Fruit fly (Drosophila melanogaster) whole organism, embryonic: ENCODE results near the gene CG43998.

Experiments
- Atf3 ChIP-seq: fragments of 200-800 bp; sonication (Bioruptor generic); optimal IDR thresholded peaks from 3 replicates; lab custom pipeline; 2016; ENCODE audit warnings: missing biosample characterization, missing genetic modification characterization
- Bdp1 ChIP-seq: fragments of 200-800 bp; sonication (Bioruptor generic); optimal IDR thresholded peaks from 3 replicates; lab custom pipeline; 2016; ENCODE audit warnings: missing biosample characterization, missing genetic modification characterization
- CG10147 ChIP-seq: fragments of 200-800 bp; sonication (Bioruptor generic); optimal IDR thresholded peaks from 2 replicates; lab custom pipeline; 2019; ENCODE audit warnings: missing biosample characterization, mild to moderate bottlenecking, missing genetic modification characterization, moderate library complexity
- CG10979 ChIP-seq: fragments of 200-800 bp; sonication (Bioruptor generic); optimal IDR thresholded peaks from 2 replicates; lab custom pipeline; 2018; ENCODE audit warnings: missing biosample characterization, mild to moderate bottlenecking, missing genetic modification characterization, moderate library complexity
- CG11456 ChIP-seq: fragments of 200-800 bp; sonication (Bioruptor generic); IDR thresholded peaks from 3 replicates; pipeline ENCODE4 v1.3.6; 2022; ENCODE audit warnings: missing biosample characterization, missing genetic modification characterization
- CG12155 ChIP-seq: fragments of 200-800 bp; sonication (Bioruptor generic); optimal IDR thresholded peaks from 3 replicates; lab custom pipeline; 2016; ENCODE audit warnings: missing biosample characterization, missing genetic modification characterization
- CG12391 ChIP-seq: fragments of 200-800 bp; sonication (Bioruptor generic); optimal IDR thresholded peaks from 3 replicates; lab custom pipeline; 2018; ENCODE audit warnings: missing biosample characterization, mild to moderate bottlenecking, missing genetic modification characterization, moderate library complexity
- CG12769 ChIP-seq: fragments of 200-800 bp; sonication (Bioruptor generic); optimal IDR thresholded peaks from 2 replicates; lab custom pipeline; 2019; ENCODE audit warnings: missing biosample characterization, mild to moderate bottlenecking, missing genetic modification characterization, moderate library complexity
- CG15011 ChIP-seq: fragments of 200-800 bp; sonication (Bioruptor generic); optimal IDR thresholded peaks from 3 replicates; lab custom pipeline; 2018; ENCODE audit warnings: missing biosample characterization, mild to moderate bottlenecking, missing genetic modification characterization
- CG1792 ChIP-seq: fragments of 200-800 bp; sonication (Bioruptor generic); optimal IDR thresholded peaks from 2 replicates; lab custom pipeline; 2016; ENCODE audit warnings: missing biosample characterization, missing genetic modification characterization
- CG18262 ChIP-seq: fragments of 200-800 bp; optimal IDR thresholded peaks from 3 replicates; lab custom pipeline; 2019; ENCODE audit warnings: missing biosample characterization, mild to moderate bottlenecking, missing genetic modification characterization, moderate library complexity
- CG3847 ChIP-seq: fragments of 200-800 bp; sonication (Bioruptor generic); IDR thresholded peaks from 2 replicates; pipeline ENCODE4 v1.3.6; 2022; ENCODE audit warnings: missing biosample characterization, missing genetic modification characterization
- CG4424 ChIP-seq: fragments of 200-800 bp; sonication (Bioruptor generic); optimal IDR thresholded peaks from 3 replicates; lab custom pipeline; 2016; ENCODE audit warnings: missing biosample characterization, missing genetic modification characterization
- CG4854 ChIP-seq: fragments of 200-800 bp; sonication (Bioruptor generic); optimal IDR thresholded peaks from 2 replicates; lab custom pipeline; 2016; ENCODE audit warnings: missing biosample characterization, missing genetic modification characterization, inconsistent platforms
- CG6272 ChIP-seq: fragments of 200-800 bp; sonication (Bioruptor generic); IDR thresholded peaks from 2 replicates; pipeline ENCODE4 v1.3.6; 2022; ENCODE audit warnings: missing biosample characterization, missing genetic modification characterization
- CG7745 ChIP-seq: fragments of 200-800 bp; sonication (Bioruptor generic); optimal IDR thresholded peaks from 2 replicates; lab custom pipeline; 2018; ENCODE audit warnings: missing biosample characterization, mild to moderate bottlenecking, missing genetic modification characterization, moderate library complexity
- CG9817 ChIP-seq: fragments of 200-800 bp; sonication (Bioruptor generic); optimal IDR thresholded peaks from 2 replicates; lab custom pipeline; 2018; ENCODE audit warnings: missing biosample characterization, mild to moderate bottlenecking, missing genetic modification characterization, moderate library complexity
- CkIIα-i1 ChIP-seq: fragments of 200-800 bp; sonication (Bioruptor generic); IDR thresholded peaks from 2 replicates; pipeline ENCODE4 v1.3.6; 2022; ENCODE audit warnings: missing biosample characterization, missing genetic modification characterization
- Eip74EF ChIP-seq, 2 experiments: fragments of 200-800 bp in 1 of 2; fragments of >200 bp in 1 of 2; sonication (Bioruptor generic) in 1 of 2; optimal IDR thresholded peaks; 2 replicates each; lab custom pipeline; 2017 to 2019; ENCODE audit warnings: missing biosample characterization in 2 of 2, missing genetic modification characterization in 2 of 2, mild to moderate bottlenecking in 1 of 2, moderate library complexity in 1 of 2
- Ets97D ChIP-seq: fragments of 200-800 bp; sonication (Bioruptor generic); optimal IDR thresholded peaks from 3 replicates; lab custom pipeline; 2016; ENCODE audit warnings: missing biosample characterization, missing genetic modification characterization
- HLH3B ChIP-seq: fragments of 200-800 bp; sonication (Bioruptor generic); IDR thresholded peaks from 2 replicates; pipeline ENCODE4 v1.3.6; 2022; ENCODE audit warnings: missing biosample characterization, missing genetic modification characterization
- Hand ChIP-seq: fragments of 200-800 bp; sonication (Bioruptor generic); optimal IDR thresholded peaks from 2 replicates; lab custom pipeline; 2017; ENCODE audit warnings: mild to moderate bottlenecking, missing biosample characterization, missing genetic modification reagents, missing genetic modification characterization
- Hr78 ChIP-seq, 2 experiments: fragments of 200-800 bp in 1 of 2; fragments of >200 bp in 1 of 2; sonication (Bioruptor generic) in 1 of 2; optimal IDR thresholded peaks; 2 replicates each; lab custom pipeline; 2017 to 2019; ENCODE audit warnings: missing biosample characterization in 2 of 2, missing genetic modification characterization in 2 of 2, mild to moderate bottlenecking in 1 of 2, moderate library complexity in 1 of 2
- Mad ChIP-seq: fragments of 200-800 bp; sonication (Bioruptor generic); optimal IDR thresholded peaks from 2 replicates; lab custom pipeline; 2016; ENCODE audit warnings: missing biosample characterization, missing genetic modification characterization
- NC2α ChIP-seq: fragments of 200-800 bp; sonication (Bioruptor generic); optimal IDR thresholded peaks from 2 replicates; lab custom pipeline; 2016; ENCODE audit warnings: missing biosample characterization, missing genetic modification characterization
- Nf-YA ChIP-seq: fragments of 200-800 bp; sonication (Bioruptor generic); IDR thresholded peaks from 2 replicates; pipeline ENCODE4 v1.3.6; 2022; ENCODE audit warnings: missing biosample characterization, missing genetic modification characterization
- Oaz ChIP-seq: fragments of 200-800 bp; sonication (Bioruptor generic); IDR thresholded peaks from 2 replicates; pipeline ENCODE4 v1.3.6; 2022; ENCODE audit warnings: missing biosample characterization, missing genetic modification characterization
- Sox100B ChIP-seq: fragments of 200-800 bp; sonication (Bioruptor generic); optimal IDR thresholded peaks from 3 replicates; lab custom pipeline; 2018; ENCODE audit warnings: missing biosample characterization, mild to moderate bottlenecking, missing genetic modification characterization
- Sox102F ChIP-seq: fragments of 200-800 bp; sonication (Bioruptor generic); optimal IDR thresholded peaks from 2 replicates; lab custom pipeline; 2018; ENCODE audit warnings: missing biosample characterization, mild to moderate bottlenecking, missing genetic modification characterization, moderate library complexity
- TFAM ChIP-seq: fragments of 200-800 bp; sonication (Bioruptor generic); optimal IDR thresholded peaks from 2 replicates; lab custom pipeline; 2017; ENCODE audit warnings: missing biosample characterization, missing genetic modification characterization, inconsistent platforms
- al ChIP-seq: fragments of 200-800 bp; sonication (Bioruptor generic); IDR thresholded peaks from 2 replicates; pipeline ENCODE4 v1.3.6; 2022; ENCODE audit warnings: missing biosample characterization, missing genetic modification characterization
- az2 ChIP-seq: fragments of 200-800 bp; sonication (Bioruptor generic); optimal IDR thresholded peaks from 3 replicates; lab custom pipeline; 2016; ENCODE audit warnings: missing biosample characterization, missing genetic modification characterization
- cas ChIP-seq: fragments of 200-800 bp; sonication (Bioruptor generic); IDR thresholded peaks from 2 replicates; pipeline ENCODE4 v1.3.6; 2022; ENCODE audit warnings: missing biosample characterization, missing genetic modification characterization
- caup ChIP-seq: fragments of 200-800 bp; sonication (Bioruptor generic); optimal IDR thresholded peaks from 3 replicates; lab custom pipeline; 2017; ENCODE audit warnings: missing biosample characterization, mild to moderate bottlenecking, missing genetic modification characterization, moderate library complexity; ENCODE audit not compliant: severe bottlenecking
- disco-r ChIP-seq: fragments of 200-800 bp; sonication (Bioruptor generic); optimal IDR thresholded peaks from 2 replicates; lab custom pipeline; 2016; ENCODE audit warnings: missing biosample characterization, missing genetic modification characterization
- dmrt11E ChIP-seq: fragments of 200-800 bp; sonication (Bioruptor generic); optimal IDR thresholded peaks from 3 replicates; lab custom pipeline; 2018; ENCODE audit warnings: missing biosample characterization, mild to moderate bottlenecking, missing genetic modification characterization, moderate library complexity
- dysf ChIP-seq: fragments of 200-800 bp; sonication (Bioruptor generic); IDR thresholded peaks from 3 replicates; pipeline ENCODE4 v1.3.6; 2022; ENCODE audit warnings: missing biosample characterization, missing genetic modification characterization
- emc ChIP-seq: fragments of 200-800 bp; sonication (Bioruptor generic); optimal IDR thresholded peaks from 2 replicates; lab custom pipeline; 2016; ENCODE audit warnings: missing biosample characterization, missing genetic modification characterization
- esg ChIP-seq: fragments of 200-800 bp; sonication (Bioruptor generic); conservative IDR thresholded peaks from 2 replicates; pipeline ENCODE4 v1.3.6; 2022; ENCODE audit warnings: missing biosample characterization, missing genetic modification characterization
- exex ChIP-seq: fragments of 200-800 bp; sonication (Bioruptor generic); optimal IDR thresholded peaks from 4 replicates; lab custom pipeline; 2018; ENCODE audit warnings: missing biosample characterization, mild to moderate bottlenecking, missing genetic modification characterization, moderate library complexity
- fd64A ChIP-seq: fragments of 200-800 bp; sonication (Bioruptor generic); optimal IDR thresholded peaks from 3 replicates; lab custom pipeline; 2018; ENCODE audit warnings: missing biosample characterization, mild to moderate bottlenecking, missing genetic modification characterization
- gro ChIP-seq: fragments of 200-800 bp; sonication (Bioruptor generic); optimal IDR thresholded peaks from 2 replicates; lab custom pipeline; 2016; ENCODE audit warnings: missing biosample characterization, missing genetic modification characterization
- hbn ChIP-seq: fragments of 200-800 bp; sonication (Bioruptor generic); IDR thresholded peaks from 2 replicates; pipeline ENCODE4 v1.3.6; 2022; ENCODE audit warnings: missing biosample characterization, missing genetic modification characterization; ENCODE audit not compliant: partially characterized antibody
- insv ChIP-seq, 2 experiments: fragments of 200-800 bp; sonication (Bioruptor generic); optimal IDR thresholded peaks; 3 replicates each; lab custom pipeline; 2016 to 2018; ENCODE audit warnings: missing biosample characterization in 2 of 2, missing genetic modification characterization in 2 of 2
- nmo ChIP-seq: fragments of 200-800 bp; sonication (Bioruptor generic); optimal IDR thresholded peaks from 2 replicates; lab custom pipeline; 2018; ENCODE audit warnings: missing biosample characterization, mild to moderate bottlenecking, missing genetic modification characterization, moderate library complexity
- slbo ChIP-seq: fragments of 200-800 bp; sonication (Bioruptor generic); IDR thresholded peaks from 2 replicates; pipeline ENCODE4 v1.3.6; 2022; ENCODE audit warnings: missing biosample characterization, missing genetic modification characterization
- trh ChIP-seq: fragments of 200-800 bp; sonication (Bioruptor generic); optimal IDR thresholded peaks from 2 replicates; lab custom pipeline; 2016; ENCODE audit warnings: missing biosample characterization, missing genetic modification characterization
- vvl ChIP-seq: fragments of 200-800 bp; sonication (Bioruptor generic); IDR thresholded peaks from 2 replicates; pipeline ENCODE4 v1.3.6; 2022; ENCODE audit warnings: missing biosample characterization, missing genetic modification characterization

Gene CG43998

dm6 chr3R:23886270-23887095 is 42.3 kb downstream of the CG43998 start (continued):
- peak in 1 of 2 experiments; percentile 81 for TF ChIP-seq Eip74EF (GFP tag; optimal IDR thresholded peaks at IDR 0.05; lab: Kevin White, UChicago)
- TF ChIP-seq CG15011 = peak; percentile 69
- TF ChIP-seq slbo (GFP tag; lab: Robert Waterston, UW) = peak; percentile 63
- TF ChIP-seq CG3847 (GFP tag; lab: Robert Waterston, UW) = peak; percentile 49
- no peak for TF ChIP-seq hbn (GFP tag; lab: Robert Waterston, UW)
- peak; percentile 96 for TF ChIP-seq dmrt11E (tag; lab: Kevin White, UChicago)
- peak; percentile 32 for TF ChIP-seq Hand (GFP tag; lab: Kevin White, UChicago)
- peak; percentile 79 for TF ChIP-seq esg
- TF ChIP-seq CG11456 = peak; percentile 56; the same call in 1 of the 3 replicates
- peak; percentile 50 for TF ChIP-seq NC2α (GFP tag; lab: Kevin White, UChicago)
- TF ChIP-seq Nf-YA (GFP tag; lab: Robert Waterston, UW) = peak; percentile 62
- no peak for TF ChIP-seq Oaz (GFP tag; lab: Robert Waterston, UW)
- TF ChIP-seq Ets97D (GFP tag; lab: Kevin White, UChicago) = peak; percentile 37
- peak; percentile 82 for TF ChIP-seq HLH3B
- TF ChIP-seq dysf (GFP tag; lab: Robert Waterston, UW) = peak; percentile 82
- TF ChIP-seq caup = peak; percentile 50
- peak; percentile 88 for TF ChIP-seq CG4424
- TF ChIP-seq CG9817 (tag; lab: Kevin White, UChicago) = peak; percentile 55
- peak; percentile 34 for TF ChIP-seq disco-r (GFP tag; lab: Kevin White, UChicago)
- peak; percentile 88 for TF ChIP-seq Sox102F
- TF ChIP-seq CG4854 = peak; percentile 57
- TF ChIP-seq CkIIα-i1 (GFP tag; lab: Robert Waterston, UW) = no peak
- TF ChIP-seq Mad (GFP tag; lab: Kevin White, UChicago) = peak; percentile 76
- TF ChIP-seq nmo = peak; percentile 94
- peak; percentile 94 for TF ChIP-seq CG12391 (tag; lab: Kevin White, UChicago)
- peak; percentile 22 for TF ChIP-seq CG12769 (tag; lab: Kevin White, UChicago)
- TF ChIP-seq exex = peak; percentile 11
- TF ChIP-seq emc (GFP tag; lab: Kevin White, UChicago) = no peak
- peak; percentile 68 for TF ChIP-seq trh (GFP tag; lab: Kevin White, UChicago)
- peak; percentile 67 for TF ChIP-seq Atf3
- TF ChIP-seq az2 (GFP tag; lab: Kevin White, UChicago) = peak; percentile 90
- peak; percentile 71 for TF ChIP-seq CG12155 (GFP tag; lab: Kevin White, UChicago)
- TF ChIP-seq CG18262 = peak; percentile 96
- peak; percentile 7 to 29 for TF ChIP-seq insv (GFP tag; optimal IDR thresholded peaks at IDR 0.05; lab: Kevin White, UChicago)
- TF ChIP-seq CG10147 (GFP tag; lab: Kevin White, UChicago) = peak; percentile 62
- peak; percentile 6 for TF ChIP-seq gro (GFP tag; lab: Kevin White, UChicago)
- TF ChIP-seq vvl (GFP tag; lab: Robert Waterston, UW) = peak; percentile 89
- TF ChIP-seq Bdp1 (GFP tag; lab: Kevin White, UChicago) = peak; percentile 68
- TF ChIP-seq Sox100B (GFP tag; lab: Kevin White, UChicago) = peak; percentile 91
- TF ChIP-seq CG10979 (tag; lab: Kevin White, UChicago) = peak; percentile 97
- peak; percentile 73 for TF ChIP-seq TFAM
- peak; percentile 44 for TF ChIP-seq CG1792 (GFP tag; lab: Kevin White, UChicago)
- TF ChIP-seq al (GFP tag; lab: Robert Waterston, UW) = peak; percentile 9; the same call in 1 of the 2 replicates
- peak; percentile 56; the same call in 1 of the 2 replicates for TF ChIP-seq CG6272 (GFP tag; lab: Robert Waterston, UW)
- TF ChIP-seq cas (GFP tag; lab: Robert Waterston, UW) = no peak
- no peak for TF ChIP-seq CG7745 (tag; lab: Kevin White, UChicago)
- TF ChIP-seq Hr78 (GFP tag; optimal IDR thresholded peaks at IDR 0.05; lab: Kevin White, UChicago) = peak in 1 of 2 experiments; percentile 75
- peak; percentile 65 for TF ChIP-seq fd64A (GFP tag; lab: Kevin White, UChicago)
